Fruit fly (Drosophila melanogaster) Kc167 (cell line): ENCODE data around the gene Jhbp4.

Source experiments
- Myc ChIP-seq: fragments of >200 bp; optimal IDR thresholded peaks from 2 replicates; lab custom pipeline; 2017; ENCODE audit warnings: missing external identifiers
- Sin3A ChIP-seq: fragments of >200 bp; optimal IDR thresholded peaks from 2 replicates; lab custom pipeline; 2018; ENCODE audit warnings: missing external identifiers
- h ChIP-seq: fragments of >200 bp; optimal IDR thresholded peaks from 3 replicates; lab custom pipeline; 2018; ENCODE audit warnings: missing external identifiers
- insv ChIP-seq: fragments of >200 bp; optimal IDR thresholded peaks from 3 replicates; lab custom pipeline; 2018; ENCODE audit warnings: missing external identifiers
- psq ChIP-seq: fragments of >200 bp; optimal IDR thresholded peaks from 2 replicates; lab custom pipeline; 2017; ENCODE audit warnings: missing external identifiers
- ttk ChIP-seq: sonication (Bioruptor generic); optimal IDR thresholded peaks from 2 replicates; lab custom pipeline; 2017; ENCODE audit warnings: missing external identifiers

DNA sequence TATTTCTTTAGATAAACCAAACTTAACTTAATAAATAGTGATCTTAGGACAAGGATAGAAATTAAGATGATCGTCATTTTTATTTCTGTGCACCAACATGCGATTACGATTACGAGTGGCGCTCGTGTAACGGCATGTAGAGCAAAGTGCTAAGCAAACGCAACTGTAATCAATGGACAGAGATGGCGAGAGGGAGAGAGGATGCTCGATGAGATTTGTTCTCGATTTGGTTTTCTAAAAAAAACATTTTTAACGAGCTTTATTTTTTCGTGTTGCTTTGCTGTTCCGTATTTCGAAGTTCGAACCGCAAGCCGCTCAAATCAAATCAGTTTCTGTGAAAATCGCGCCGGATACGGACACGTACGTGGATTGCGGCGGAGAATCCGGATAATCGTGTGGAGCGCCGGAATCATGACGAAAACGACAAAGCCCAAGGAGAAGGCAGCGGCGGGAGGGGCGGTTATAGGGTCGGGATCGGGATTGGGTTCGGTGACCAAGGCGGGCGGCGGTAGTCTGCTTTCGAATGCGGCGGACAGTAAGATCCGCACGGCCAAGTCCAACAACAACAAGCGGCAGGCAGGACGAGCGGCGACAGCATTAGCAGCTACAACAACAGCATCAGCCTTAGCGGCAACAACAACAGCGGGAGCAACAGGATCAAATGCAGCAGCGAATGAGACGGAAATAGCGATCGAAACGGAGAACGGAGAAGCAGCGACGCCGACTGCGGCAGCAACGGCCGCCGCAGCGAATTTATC is 49.3 kb upstream of the Jhbp4 start:
- TF ChIP-seq Myc (lab: Kevin White, UChicago) (no peak), insv (lab: Kevin White, UChicago) (no peak), ttk (lab: Kevin White, UChicago) (no peak), h (lab: Kevin White, UChicago) (no peak), psq (lab: Kevin White, UChicago) (no peak), Sin3A (lab: Kevin White, UChicago) (no peak)
